Worm (Caenorhabditis elegans) whole organism, dauer: ENCODE results near the gene K04A8.19.

Experiments used
- unc-62 ChIP-seq: sonication (generic microtip); optimal IDR thresholded peaks from 2 replicates; lab custom pipeline; 2017; ENCODE audit warnings: missing biosample characterization, missing genetic modification reagents, missing genetic modification characterization

The K04A8.19 gene

DNA sequence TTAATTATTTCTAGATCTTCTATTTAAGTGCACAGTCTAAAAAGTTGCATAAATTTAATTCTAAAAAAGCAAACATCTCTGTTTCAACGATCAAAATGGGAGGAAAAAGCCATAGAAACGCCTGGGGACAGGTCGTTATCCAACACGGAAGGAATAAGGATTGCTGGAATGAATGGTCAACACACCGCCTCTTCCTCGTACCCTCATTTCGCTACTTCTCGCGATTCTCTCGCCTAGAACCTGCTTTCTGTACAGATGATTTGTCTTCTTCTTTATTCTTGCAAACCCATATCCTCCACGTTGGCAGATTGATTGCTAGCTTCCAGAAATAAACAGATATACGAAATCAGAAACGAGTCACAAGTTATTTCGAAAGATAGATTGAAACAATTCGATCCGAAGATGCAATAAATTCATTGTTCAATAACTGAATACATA is 39.3 kb downstream of the K04A8.19 start, which contains the start of gene dpy-11:
Gene dpy-11, minus strand, starts transcription at position 354 of the 438 bp plus-strand sequence.
- no peak for TF ChIP-seq unc-62

DNA sequence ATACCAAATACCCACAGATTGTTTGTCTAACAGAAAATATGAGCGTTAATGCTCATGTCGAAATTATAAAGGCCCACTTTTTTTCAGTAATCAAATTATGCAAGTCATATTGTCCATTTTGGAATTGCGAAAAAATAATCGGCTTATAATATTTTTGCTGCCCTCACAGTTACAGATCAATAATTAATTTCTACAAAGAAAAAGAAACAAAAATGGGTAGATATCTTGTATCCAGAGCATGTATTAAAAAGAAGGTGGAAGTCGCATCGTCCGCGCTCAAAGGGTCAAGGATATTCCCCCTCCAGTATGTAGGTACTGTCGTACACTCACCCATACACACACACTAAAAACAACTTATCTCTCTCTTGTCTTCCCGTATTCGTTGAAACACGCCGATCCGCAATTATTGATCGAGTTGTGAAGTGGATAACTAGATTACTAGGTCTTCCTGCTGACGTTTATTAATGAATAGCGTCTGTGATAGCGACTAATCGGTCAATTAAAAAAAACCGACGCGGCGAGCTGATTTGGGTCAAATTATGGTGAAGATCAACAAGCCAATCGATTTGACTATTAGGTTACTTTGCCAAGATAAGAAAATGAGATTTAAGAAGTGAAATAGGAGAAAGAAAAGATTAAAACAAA is 40.3 kb downstream of the K04A8.19 start:
- TF ChIP-seq unc-62, result no peak

- no peak for TF ChIP-seq unc-62
Observed at ce11 chrV:6513356-6513755, 40.9 kb downstream of the K04A8.19 start.

DNA sequence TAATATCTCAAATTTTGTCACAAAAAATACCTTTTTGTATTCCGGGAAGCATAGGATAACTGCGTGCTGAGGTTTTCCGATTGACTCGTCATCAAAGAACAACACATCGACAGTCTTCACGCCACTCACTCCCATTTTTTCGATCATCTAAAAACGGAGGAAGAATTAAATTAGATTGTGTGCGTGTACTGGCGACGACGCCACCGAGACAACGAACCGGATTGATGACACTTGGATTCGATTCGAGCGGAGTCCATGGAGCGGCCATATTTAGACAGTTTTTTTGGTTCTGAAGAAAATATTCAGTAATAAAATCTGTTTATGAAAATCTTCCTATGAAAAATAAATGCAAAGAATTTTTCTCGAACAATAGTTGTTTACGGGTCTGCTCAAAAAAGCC is 43.1 kb downstream of the K04A8.19 start, which contains the start of gene ubh-1:
Gene ubh-1, minus strand, starts transcription at position 289 of the 400 bp plus-strand sequence.
- no peak for TF ChIP-seq unc-62

- no peak for TF ChIP-seq unc-62
Observed at ce11 chrV:6510622-6511021, 43.6 kb downstream of the K04A8.19 start.

DNA sequence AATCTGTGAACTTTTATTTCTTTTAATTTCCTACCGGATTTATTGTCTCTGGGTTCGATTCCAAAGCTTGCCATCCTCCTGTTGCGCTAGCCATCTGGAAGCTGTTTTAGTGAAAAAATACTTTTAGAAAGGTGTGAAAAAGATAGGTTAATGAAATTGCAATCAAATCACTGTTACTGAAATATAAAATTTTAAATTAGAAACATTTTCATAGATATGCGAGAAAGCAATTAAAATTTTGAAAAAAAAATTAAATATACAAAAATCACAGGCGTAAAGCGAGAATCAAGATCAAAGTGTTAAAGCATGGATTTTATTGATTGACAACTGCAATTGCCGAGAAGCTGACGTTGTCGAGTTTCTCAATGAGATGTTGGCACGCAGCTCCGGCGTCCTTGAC is 44.5 kb downstream of the K04A8.19 start, which contains the start of gene ubh-2:
Gene ubh-2, minus strand, starts transcription at position 101 of the 400 bp plus-strand sequence.
- no peak for TF ChIP-seq unc-62

ce11 chrV:6508703-6509102 is 45.5 kb downstream of the K04A8.19 start, which contains the start of gene ubh-3:
Gene ubh-3, minus strand, starts transcription at chrV:6508803.
- no peak for TF ChIP-seq unc-62

DNA sequence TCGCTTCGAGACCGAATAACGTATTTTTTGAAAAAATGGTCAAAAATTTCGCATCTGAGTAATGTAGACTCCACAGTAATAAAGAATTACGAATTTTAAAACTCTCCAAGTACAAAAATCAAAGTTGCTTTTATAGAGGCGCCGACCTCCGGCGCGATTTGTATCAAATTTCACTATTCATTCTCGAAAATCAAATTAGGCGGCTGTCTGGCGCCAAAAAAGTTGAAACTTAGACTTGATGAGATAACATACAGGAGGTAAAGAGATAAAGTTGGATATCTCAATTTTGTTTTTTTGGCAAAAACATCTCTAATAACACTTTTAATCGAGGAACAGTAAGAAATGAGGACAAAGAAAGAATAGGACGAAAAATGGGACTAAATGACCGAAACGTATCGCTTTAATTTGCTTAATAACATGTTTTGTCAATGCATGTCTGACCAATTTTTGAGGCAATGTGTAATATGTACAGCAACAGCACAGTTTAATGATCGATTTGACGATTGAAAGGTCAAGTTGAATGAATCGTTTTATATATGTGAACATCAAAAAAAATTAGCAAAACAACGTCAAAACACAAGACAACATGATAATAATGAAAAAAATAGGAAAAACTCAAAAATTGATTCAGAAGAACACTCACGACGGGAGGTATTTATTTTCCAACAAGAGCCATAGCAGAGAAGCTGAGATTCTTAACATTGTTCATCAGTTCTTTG is 47.8 kb downstream of the K04A8.19 start:
- TF ChIP-seq unc-62, result no peak

ce11 chrV:6505339-6505811 is 48.8 kb downstream of the K04A8.19 start, which contains the start of gene W01A11.7:
Gene W01A11.7, minus strand, starts transcription at chrV:6505389.
- no peak for TF ChIP-seq unc-62

DNA sequence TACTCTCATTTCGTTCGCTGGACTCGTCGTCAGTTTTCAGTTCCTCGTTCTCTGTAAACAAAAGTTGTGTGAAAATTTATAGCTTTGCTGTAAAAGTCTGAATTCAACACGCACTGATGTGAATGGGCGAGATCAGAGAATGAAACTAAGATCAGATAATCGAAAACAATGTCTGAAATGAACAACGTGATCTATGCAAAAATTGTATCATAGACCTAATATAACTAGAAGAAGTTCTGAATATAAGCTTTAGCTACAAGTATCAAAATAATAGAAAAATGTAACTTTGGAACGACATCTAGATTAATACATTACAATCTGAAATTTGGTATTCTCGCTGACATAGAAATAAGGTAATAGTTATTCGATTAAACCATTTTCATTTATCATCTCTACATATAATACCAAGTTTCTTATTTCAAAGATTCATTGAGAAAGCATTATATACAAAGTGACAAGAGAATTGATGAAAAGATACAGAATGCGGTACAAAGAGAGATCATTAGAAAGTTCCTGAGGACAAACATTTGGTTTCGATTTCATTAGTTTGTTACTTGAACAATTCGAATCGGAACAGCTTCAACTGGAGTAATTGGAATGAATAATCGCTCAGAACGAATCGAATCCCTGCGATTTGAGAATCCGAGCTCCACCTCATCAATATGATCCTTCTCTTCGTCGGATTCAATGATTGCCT is 49.9 kb downstream of the K04A8.19 start, which contains the start of gene moc-2:
Gene moc-2, minus strand, starts transcription at position 51 of the 697 bp plus-strand sequence.
- TF ChIP-seq unc-62, result no peak
